Fruit fly (Drosophila melanogaster): Measurements from ENCODE around the gene CG17570.
A peak's percentile ranks its signal among the peaks of the same experiment; 100 is the strongest.

CG17570 gene

DNA sequence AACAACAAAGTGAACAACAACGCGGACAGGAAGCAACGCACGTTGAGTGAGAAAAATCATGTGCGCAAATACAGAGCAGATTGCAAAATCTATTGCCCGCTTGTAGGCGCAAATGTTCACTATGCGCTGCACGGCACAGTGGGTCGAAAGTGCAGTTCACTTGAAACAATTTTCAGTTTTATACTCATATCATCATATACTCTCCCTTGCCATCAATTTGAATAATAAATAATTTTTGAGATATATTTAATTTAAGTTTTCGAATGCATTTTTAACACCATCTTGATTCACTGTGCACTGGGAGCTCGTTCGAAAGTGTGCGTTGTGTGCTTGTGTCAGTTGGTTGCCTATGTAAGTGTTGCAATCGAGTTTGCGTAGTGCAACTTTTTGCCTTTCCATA, 3.0 kb upstream of the CG17570 start (continued):
- no peak for TF ChIP-seq br (optimal IDR thresholded peaks at IDR 0.05)
- TF ChIP-seq CG15479 (GFP tag; optimal IDR thresholded peaks at IDR 0.05): peak; percentile 35
- 0 out of 2 replicates have a peak, but pooled peaks have one; percentile 19 for TF ChIP-seq bbx (GFP tag; IDR thresholded peaks at IDR 0.05; ENCODE audit: partially characterized antibody)
- no peak for TF ChIP-seq sima (GFP tag; optimal IDR thresholded peaks at IDR 0.05)
- TF ChIP-seq Neu2 (GFP tag; optimal IDR thresholded peaks at IDR 0.05; ENCODE audit: borderline replicate concordance): no peak
- TF ChIP-seq disco-r (GFP tag; optimal IDR thresholded peaks at IDR 0.05): no peak
- TF ChIP-seq wdn (GFP tag; IDR thresholded peaks at IDR 0.05): peak; percentile 54; the same call in 1 of the 2 replicates
- no peak for TF ChIP-seq CG14860 (GFP tag; IDR thresholded peaks at IDR 0.05; ENCODE audit: partially characterized antibody)
- no peak for TF ChIP-seq mld (GFP tag; IDR thresholded peaks at IDR 0.05; ENCODE audit: partially characterized antibody)
- peak; percentile 18 for TF ChIP-seq Deaf1 (tag; optimal IDR thresholded peaks at IDR 0.05)
- peak; percentile 54 for TF ChIP-seq CG2202 (tag; optimal IDR thresholded peaks at IDR 0.05)
- no peak for TF ChIP-seq CG7745 (tag; optimal IDR thresholded peaks at IDR 0.05)
- peak; percentile 14 for TF ChIP-seq salm (tag; optimal IDR thresholded peaks at IDR 0.05)
- no peak for TF ChIP-seq Dp (GFP tag; optimal IDR thresholded peaks at IDR 0.05)
- TF ChIP-seq CG3281 (GFP tag; optimal IDR thresholded peaks at IDR 0.05): no peak
- TF ChIP-seq CG32767 (GFP tag; IDR thresholded peaks at IDR 0.05): peak; percentile 70; the same call in 1 of the 2 replicates
- TF ChIP-seq sna (GFP tag; IDR thresholded peaks at IDR 0.05; ENCODE audit: partially characterized antibody): no peak
- TF ChIP-seq Vsx1 (GFP tag; optimal IDR thresholded peaks at IDR 0.05): peak; percentile 32
- TF ChIP-seq Asciz (GFP tag; optimal IDR thresholded peaks at IDR 0.05): peak; percentile 41
- TF ChIP-seq CG12155 (GFP tag; optimal IDR thresholded peaks at IDR 0.05): peak; percentile 57
- TF ChIP-seq CG13123 (GFP tag; optimal IDR thresholded peaks at IDR 0.05): peak; percentile 71
- no peak for TF ChIP-seq CG13287 (GFP tag; IDR thresholded peaks at IDR 0.05; ENCODE audit: partially characterized antibody)
- peak; percentile 71 for TF ChIP-seq CG4820 (GFP tag; optimal IDR thresholded peaks at IDR 0.05)
- TF ChIP-seq D19B (GFP tag; optimal IDR thresholded peaks at IDR 0.05): no peak
- TF ChIP-seq CG42726 (GFP tag; IDR thresholded peaks at IDR 0.05; ENCODE audit: partially characterized antibody): no peak
- peak; percentile 92 for TF ChIP-seq zen (tag; optimal IDR thresholded peaks at IDR 0.05)
- TF ChIP-seq mirr (GFP tag; optimal IDR thresholded peaks at IDR 0.05): no peak
- TF ChIP-seq Camta (GFP tag; optimal IDR thresholded peaks at IDR 0.05): peak; percentile 46
- TF ChIP-seq zen2 (GFP tag; IDR thresholded peaks at IDR 0.05; ENCODE audit: partially characterized antibody): no peak
- TF ChIP-seq Dip3 (GFP tag; optimal IDR thresholded peaks at IDR 0.05): peak; percentile 3
- no peak for TF ChIP-seq D (optimal IDR thresholded peaks at IDR 0.05)
- peak; percentile 61 for TF ChIP-seq D (GFP tag; optimal IDR thresholded peaks at IDR 0.05)
- peak; percentile 66 for TF ChIP-seq NfI (GFP tag; optimal IDR thresholded peaks at IDR 0.05)
- no peak for TF ChIP-seq HLHmδ (GFP tag; optimal IDR thresholded peaks at IDR 0.05)
- TF ChIP-seq Med (GFP tag): peak; percentile 86
- TF ChIP-seq CG6272 (GFP tag; IDR thresholded peaks at IDR 0.05): peak; percentile 62
- TF ChIP-seq run (tag; optimal IDR thresholded peaks at IDR 0.05): peak; percentile 26
- TF ChIP-seq ap (GFP tag; IDR thresholded peaks at IDR 0.05): peak; percentile 70
- TF ChIP-seq Lpt (GFP tag; optimal IDR thresholded peaks at IDR 0.05): no peak
- peak; percentile 27; the same call in 1 of the 2 replicates for TF ChIP-seq ssp (GFP tag; IDR thresholded peaks at IDR 0.05)
- peak; percentile 51 for TF ChIP-seq ems (GFP tag; optimal IDR thresholded peaks at IDR 0.05)
- no peak for TF ChIP-seq CrebB (tag; optimal IDR thresholded peaks at IDR 0.05)
- TF ChIP-seq CG8944 (GFP tag; optimal IDR thresholded peaks at IDR 0.05): no peak
- TF ChIP-seq org-1 (GFP tag; optimal IDR thresholded peaks at IDR 0.05): peak; percentile 60
- peak; percentile 2 for TF ChIP-seq CG6813 (GFP tag; optimal IDR thresholded peaks at IDR 0.05)
- no peak for TF ChIP-seq kni (GFP tag; optimal IDR thresholded peaks at IDR 0.05)
- peak; percentile 86 for TF ChIP-seq Oli (tag; optimal IDR thresholded peaks at IDR 0.05)
- peak; percentile 44; the same call in 3 of the 4 replicates for TF ChIP-seq Gug (GFP tag; IDR thresholded peaks at IDR 0.05)
- TF ChIP-seq vnd (GFP tag; IDR thresholded peaks at IDR 0.05; ENCODE audit: partially characterized antibody): no peak
- peak; percentile 50; the same call in 1 of the 3 replicates for TF ChIP-seq H15 (GFP tag; IDR thresholded peaks at IDR 0.05)
